Worm (Caenorhabditis elegans): ENCODE results near the gene M02B7.2.

M02B7.2 gene

ce11 chrIV:3767749-3768148 is 35.6 kb upstream of the M02B7.2 start:
- no peak for TF ChIP-seq nhr-11 (tag; optimal IDR thresholded peaks at IDR 0.05)
- no peak for TF ChIP-seq ceh-16 (tag; optimal IDR thresholded peaks at IDR 0.05)
- no peak for TF ChIP-seq nhr-28 (tag; optimal IDR thresholded peaks at IDR 0.05)
- TF ChIP-seq nhr-76 (tag; optimal IDR thresholded peaks at IDR 0.05), result no peak
- no peak for TF ChIP-seq eor-1 (tag; optimal IDR thresholded peaks at IDR 0.05)
- no peak for TF ChIP-seq tbx-2 (tag; optimal IDR thresholded peaks at IDR 0.05)
- no peak for TF ChIP-seq ztf-4 (tag; optimal IDR thresholded peaks at IDR 0.05)
- no peak for TF ChIP-seq unc-62 (GFP tag; optimal IDR thresholded peaks at IDR 0.05)
- no peak for TF ChIP-seq egl-5 (tag; optimal IDR thresholded peaks at IDR 0.05)
- no peak for TF ChIP-seq R02D3.7 (tag; optimal IDR thresholded peaks at IDR 0.05)
- TF ChIP-seq elt-2 (tag; optimal IDR thresholded peaks at IDR 0.05), result no peak
- no peak for TF ChIP-seq nhr-67 (tag; optimal IDR thresholded peaks at IDR 0.05)
- no peak for TF ChIP-seq pqm-1 (tag; optimal IDR thresholded peaks at IDR 0.05)
- no peak for TF ChIP-seq nhr-237 (tag; optimal IDR thresholded peaks at IDR 0.05)
- no peak for TF ChIP-seq zag-1 (tag; optimal IDR thresholded peaks at IDR 0.05)
- TF ChIP-seq lsy-12 (tag; optimal IDR thresholded peaks at IDR 0.05), result no peak

DNA sequence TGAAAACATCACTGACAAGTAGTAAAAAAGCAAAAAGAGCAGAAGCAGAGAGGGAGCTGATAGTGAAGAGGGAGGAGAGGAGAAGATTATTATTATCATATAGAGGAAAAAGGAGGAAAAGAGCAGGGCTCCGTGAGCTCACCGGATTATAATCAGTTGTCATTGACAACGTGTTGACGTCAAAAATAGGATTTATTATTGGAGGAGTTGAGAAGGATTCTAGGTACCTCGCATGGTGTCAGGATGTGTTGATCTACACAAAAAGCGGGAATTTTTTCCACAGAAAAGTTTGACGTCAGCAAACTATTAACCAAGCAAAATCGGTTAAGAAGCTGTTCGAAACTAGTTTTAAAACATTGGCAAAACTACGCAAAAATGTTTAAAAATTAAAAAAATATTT is 29.2 kb upstream of the M02B7.2 start:
- TF ChIP-seq sea-2 (GFP tag; optimal IDR thresholded peaks at IDR 0.05), result no peak

DNA sequence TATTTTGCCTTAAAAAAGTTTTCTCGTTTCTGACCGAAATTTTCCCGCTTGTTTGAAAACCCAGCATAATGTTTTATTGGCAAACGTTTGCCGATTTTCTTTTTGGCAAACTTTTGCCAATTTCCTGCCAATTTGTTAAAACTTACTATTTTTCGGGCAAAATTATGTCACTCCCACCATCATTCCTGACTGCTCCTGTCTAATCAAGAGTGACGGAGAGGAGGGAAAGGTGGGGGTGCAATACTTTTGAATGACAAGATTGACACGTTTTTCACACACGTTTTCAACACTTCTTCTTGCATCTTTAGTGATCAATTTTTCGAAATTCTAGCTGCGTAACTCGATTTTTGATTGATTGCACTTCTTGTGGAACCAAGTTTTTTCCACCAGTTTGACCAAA is 21.8 kb upstream of the M02B7.2 start:
- no peak for TF ChIP-seq ztf-11 (tag; optimal IDR thresholded peaks at IDR 0.05)
- no peak for TF ChIP-seq zag-1 (tag; optimal IDR thresholded peaks at IDR 0.05)
- no peak for TF ChIP-seq mml-1 (tag; optimal IDR thresholded peaks at IDR 0.05)
- no peak for TF ChIP-seq ztf-4 (tag; optimal IDR thresholded peaks at IDR 0.05)
- no peak for TF ChIP-seq elt-1 (tag; optimal IDR thresholded peaks at IDR 0.05)
- TF ChIP-seq ceh-82 (tag; optimal IDR thresholded peaks at IDR 0.05), result no peak
- TF ChIP-seq nhr-23 (tag; optimal IDR thresholded peaks at IDR 0.05), result no peak
- no peak for TF ChIP-seq ceh-28 (tag; optimal IDR thresholded peaks at IDR 0.05)
- no peak for TF ChIP-seq R02D3.7 (tag; optimal IDR thresholded peaks at IDR 0.05)
- no peak for TF ChIP-seq daf-12 (tag; optimal IDR thresholded peaks at IDR 0.05)
- TF ChIP-seq aly-2 (tag; optimal IDR thresholded peaks at IDR 0.05), result no peak
- TF ChIP-seq mdl-1 (tag; optimal IDR thresholded peaks at IDR 0.05), result no peak
- TF ChIP-seq nhr-12 (tag; optimal IDR thresholded peaks at IDR 0.05), result no peak
- no peak for TF ChIP-seq skn-1 (tag; optimal IDR thresholded peaks at IDR 0.05)
- TF ChIP-seq nhr-25 (tag; optimal IDR thresholded peaks at IDR 0.05), result no peak

ce11 chrIV:3783910-3784309 is 19.5 kb upstream of the M02B7.2 start, which contains the start of gene glct-6:
glct-6 (plus strand) TSS chrIV:3784210.
- TF ChIP-seq nhr-11 (tag; optimal IDR thresholded peaks at IDR 0.05) (no peak), pha-4 (tag; optimal IDR thresholded peaks at IDR 0.05) (no peak), nhr-12 (tag; optimal IDR thresholded peaks at IDR 0.05) (no peak), elt-2 (tag; optimal IDR thresholded peaks at IDR 0.05) (no peak), nhr-76 (tag; optimal IDR thresholded peaks at IDR 0.05) (no peak), unc-39 (tag; optimal IDR thresholded peaks at IDR 0.05) (no peak), ceh-28 (tag; optimal IDR thresholded peaks at IDR 0.05) (no peak), snpc-4 (tag; optimal IDR thresholded peaks at IDR 0.05) (no peak)

ce11 chrIV:3794437-3794836 is 8.9 kb upstream of the M02B7.2 start, which contains the start of gene K09B3.1:
K09B3.1 (plus strand) TSS chrIV:3794737.
- TF ChIP-seq nhr-77 (tag; optimal IDR thresholded peaks at IDR 0.05) (no peak), nhr-67 (tag; optimal IDR thresholded peaks at IDR 0.05) (no peak), ceh-28 (tag; optimal IDR thresholded peaks at IDR 0.05) (no peak), fkh-10 (GFP tag; optimal IDR thresholded peaks at IDR 0.05) (no peak), pha-4 (tag; optimal IDR thresholded peaks at IDR 0.05) (no peak), ceh-16 (tag; optimal IDR thresholded peaks at IDR 0.05) (no peak), nfya-1 (tag; optimal IDR thresholded peaks at IDR 0.05; ENCODE audit: insufficient read depth) (no peak), nhr-28 (tag; optimal IDR thresholded peaks at IDR 0.05) (no peak), ZK546.5 (tag; optimal IDR thresholded peaks at IDR 0.05) (no peak), elt-2 (tag; optimal IDR thresholded peaks at IDR 0.05) (no peak), skn-1 (tag; optimal IDR thresholded peaks at IDR 0.05) (no peak), nhr-25 (tag; optimal IDR thresholded peaks at IDR 0.05) (no peak), nhr-76 (tag; optimal IDR thresholded peaks at IDR 0.05) (no peak), nhr-23 (tag; optimal IDR thresholded peaks at IDR 0.05) (no peak), fos-1 (tag; optimal IDR thresholded peaks at IDR 0.05) (no peak), ztf-11 (tag; optimal IDR thresholded peaks at IDR 0.05) (no peak), aly-2 (tag; optimal IDR thresholded peaks at IDR 0.05) (no peak), egl-27 (tag; optimal IDR thresholded peaks at IDR 0.05) (no peak), lsy-12 (tag; optimal IDR thresholded peaks at IDR 0.05) (no peak)

Measured in whole organism, L3 larva.